Worm (Caenorhabditis elegans) whole organism, L4/young adult: ENCODE measurements around the gene ztf-30.

Experiments
- W03F9.2 ChIP-seq: fragments of 150-350 bp; optimal IDR thresholded peaks from 2 replicates; lab custom pipeline; 2014; ENCODE audit warnings: missing biosample characterization, missing genetic modification characterization
- dao-5 ChIP-seq: sonication (generic microtip); optimal IDR thresholded peaks from 2 replicates; lab custom pipeline; 2016; ENCODE audit warnings: missing genotype, missing genetic modification characterization, moderate library complexity, missing compliant biosample characterization
- him-1 ChIP-seq: sonication (generic microtip); optimal IDR thresholded peaks from 2 replicates; lab custom pipeline; 2016; ENCODE audit warnings: missing genotype, missing genetic modification reagents, missing genetic modification characterization, missing compliant biosample characterization

- TF ChIP-seq W03F9.2 (tag; lab: Kevin White, UChicago) (no peak), him-1 (tag; lab: Kevin White, UChicago) (no peak), dao-5 (tag; lab: Kevin White, UChicago) (no peak)
These were observed 16.9 kb downstream of the ztf-30 start, which contains the start of gene doxa-1 for ce11 chrIII:8580802-8581201.
